Fruit fly (Drosophila melanogaster) whole organism, embryonic: ENCODE results near the gene eIF2Balpha.

Experiments
- Asciz ChIP-seq: fragments of 200-800 bp; sonication (Bioruptor generic); optimal IDR thresholded peaks from 2 replicates; lab custom pipeline; 2017; ENCODE audit warnings: missing biosample characterization, mild to moderate bottlenecking, missing genetic modification characterization, missing genetic modification reagents
- Atf3 ChIP-seq: fragments of 200-800 bp; sonication (Bioruptor generic); optimal IDR thresholded peaks from 3 replicates; lab custom pipeline; 2016; ENCODE audit warnings: missing biosample characterization, missing genetic modification characterization
- Bdp1 ChIP-seq: fragments of 200-800 bp; sonication (Bioruptor generic); optimal IDR thresholded peaks from 3 replicates; lab custom pipeline; 2016; ENCODE audit warnings: missing biosample characterization, missing genetic modification characterization
- CG11504 ChIP-seq: fragments of 200-800 bp; sonication (Bioruptor generic); optimal IDR thresholded peaks from 3 replicates; lab custom pipeline; 2019; ENCODE audit warnings: missing biosample characterization, mild to moderate bottlenecking, missing genetic modification characterization, moderate library complexity
- CG12391 ChIP-seq: fragments of 200-800 bp; sonication (Bioruptor generic); optimal IDR thresholded peaks from 3 replicates; lab custom pipeline; 2018; ENCODE audit warnings: missing biosample characterization, mild to moderate bottlenecking, missing genetic modification characterization, moderate library complexity
- CG12744 ChIP-seq: fragments of 200-800 bp; sonication (Bioruptor generic); optimal IDR thresholded peaks from 2 replicates; lab custom pipeline; 2016; ENCODE audit warnings: missing biosample characterization, missing genetic modification characterization
- CG13424 ChIP-seq: fragments of 200-800 bp; sonication (Bioruptor generic); optimal IDR thresholded peaks from 2 replicates; lab custom pipeline; 2019; ENCODE audit warnings: missing biosample characterization, mild to moderate bottlenecking, missing genetic modification characterization, moderate library complexity
- CG15479 ChIP-seq: fragments of 200-800 bp; sonication (Bioruptor generic); optimal IDR thresholded peaks from 3 replicates; lab custom pipeline; 2019; ENCODE audit warnings: missing biosample characterization, mild to moderate bottlenecking, missing genetic modification characterization, moderate library complexity
- CG16863 ChIP-seq: fragments of 200-800 bp; sonication (Bioruptor generic); optimal IDR thresholded peaks from 3 replicates; lab custom pipeline; 2016; ENCODE audit warnings: missing biosample characterization, missing genetic modification characterization
- CG17829 ChIP-seq: fragments of 200-800 bp; optimal IDR thresholded peaks from 2 replicates; lab custom pipeline; 2019; ENCODE audit warnings: missing biosample characterization, mild to moderate bottlenecking, missing genetic modification characterization, moderate library complexity
- CG18011 ChIP-seq: fragments of 200-800 bp; sonication (Bioruptor generic); optimal IDR thresholded peaks from 2 replicates; lab custom pipeline; 2017; ENCODE audit warnings: missing biosample characterization, missing genetic modification characterization, mild to moderate bottlenecking, moderate library complexity, missing genotype
- CG18619 ChIP-seq: fragments of 200-800 bp; sonication (Bioruptor generic); optimal IDR thresholded peaks from 3 replicates; lab custom pipeline; 2017; ENCODE audit warnings: missing biosample characterization, mild to moderate bottlenecking, missing genetic modification characterization
- CG2129 ChIP-seq: fragments of 200-800 bp; sonication (Bioruptor generic); IDR thresholded peaks from 2 replicates; pipeline ENCODE4 v1.3.6; 2022; ENCODE audit warnings: missing biosample characterization, missing genetic modification characterization; ENCODE audit not compliant: partially characterized antibody
- CG3163 ChIP-seq: fragments of 200-800 bp; sonication (Bioruptor generic); optimal IDR thresholded peaks from 3 replicates; lab custom pipeline; 2016; ENCODE audit warnings: missing biosample characterization, missing genetic modification characterization
- CG32772 ChIP-seq: fragments of 200-800 bp; sonication (Bioruptor generic); IDR thresholded peaks from 2 replicates; pipeline ENCODE4 v1.3.6; 2022; ENCODE audit warnings: missing biosample characterization, missing genetic modification characterization
- CG3281 ChIP-seq: fragments of 200-800 bp; sonication (Bioruptor generic); optimal IDR thresholded peaks from 3 replicates; lab custom pipeline; 2017; ENCODE audit warnings: missing biosample characterization, mild to moderate bottlenecking, missing genetic modification characterization
- CG34224 ChIP-seq: fragments of 200-800 bp; sonication (Bioruptor generic); IDR thresholded peaks from 3 replicates; pipeline ENCODE4 v1.3.6; 2022; ENCODE audit warnings: missing biosample characterization, missing genetic modification characterization; ENCODE audit not compliant: partially characterized antibody
- CG4424 ChIP-seq: fragments of 200-800 bp; sonication (Bioruptor generic); optimal IDR thresholded peaks from 3 replicates; lab custom pipeline; 2016; ENCODE audit warnings: missing biosample characterization, missing genetic modification characterization
- CG4707 ChIP-seq: fragments of 200-800 bp; sonication (Bioruptor generic); optimal IDR thresholded peaks from 2 replicates; lab custom pipeline; 2018; ENCODE audit warnings: missing biosample characterization, mild to moderate bottlenecking, missing genetic modification characterization, moderate library complexity
- CG7357 ChIP-seq: fragments of 200-800 bp; sonication (Bioruptor generic); IDR thresholded peaks from 3 replicates; pipeline ENCODE4 v1.3.6; 2022; ENCODE audit warnings: missing biosample characterization, missing genetic modification characterization
- CG7556 ChIP-seq: fragments of 200-800 bp; sonication (Bioruptor generic); optimal IDR thresholded peaks from 2 replicates; lab custom pipeline; 2017; ENCODE audit warnings: missing biosample characterization, mild to moderate bottlenecking, missing genetic modification characterization
- CG7928 ChIP-seq: fragments of 200-800 bp; sonication (Bioruptor generic); optimal IDR thresholded peaks from 2 replicates; lab custom pipeline; 2017; ENCODE audit warnings: missing biosample characterization, mild to moderate bottlenecking, missing genetic modification characterization
- CG8281 ChIP-seq: fragments of 200-800 bp; sonication (Bioruptor generic); optimal IDR thresholded peaks from 2 replicates; lab custom pipeline; 2018; ENCODE audit warnings: missing biosample characterization, mild to moderate bottlenecking, missing genetic modification characterization, moderate library complexity
- CG8924 ChIP-seq: fragments of 200-800 bp; optimal IDR thresholded peaks from 3 replicates; lab custom pipeline; 2019; ENCODE audit warnings: missing biosample characterization, mild to moderate bottlenecking, missing genetic modification characterization, moderate library complexity
- CG9876 ChIP-seq: fragments of 200-800 bp; sonication (Bioruptor generic); optimal IDR thresholded peaks from 2 replicates; lab custom pipeline; 2016; ENCODE audit warnings: missing biosample characterization, missing genetic modification characterization
- CG9932 ChIP-seq: fragments of 200-800 bp; sonication (Bioruptor generic); IDR thresholded peaks from 2 replicates; pipeline ENCODE4 v1.3.6; 2022; ENCODE audit warnings: missing biosample characterization, missing genetic modification characterization
- Dbx ChIP-seq: fragments of 200-800 bp; sonication (Bioruptor generic); IDR thresholded peaks from 3 replicates; pipeline ENCODE4 v1.3.6; 2022; ENCODE audit warnings: missing biosample characterization, missing genetic modification characterization
- Dref ChIP-seq: fragments of 200-800 bp; sonication (Bioruptor generic); IDR thresholded peaks from 2 replicates; pipeline ENCODE4 v1.3.6; 2022; ENCODE audit warnings: missing biosample characterization, missing genetic modification characterization
- H15 ChIP-seq: fragments of 200-800 bp; sonication (Bioruptor generic); IDR thresholded peaks from 3 replicates; pipeline ENCODE4 v1.3.6; 2022; ENCODE audit warnings: missing biosample characterization, missing genetic modification characterization
- HLH3B ChIP-seq: fragments of 200-800 bp; sonication (Bioruptor generic); IDR thresholded peaks from 2 replicates; pipeline ENCODE4 v1.3.6; 2022; ENCODE audit warnings: missing biosample characterization, missing genetic modification characterization
- Hey ChIP-seq: fragments of 200-800 bp; sonication (Bioruptor generic); optimal IDR thresholded peaks from 3 replicates; lab custom pipeline; 2018; ENCODE audit warnings: missing biosample characterization, mild to moderate bottlenecking, missing genetic modification characterization
- Hmr ChIP-seq: fragments of 200-800 bp; sonication (Bioruptor generic); optimal IDR thresholded peaks from 3 replicates; lab custom pipeline; 2017; ENCODE audit warnings: mild to moderate bottlenecking, missing biosample characterization, missing genetic modification reagents, missing genetic modification characterization
- Opbp ChIP-seq: fragments of 200-800 bp; sonication (Bioruptor generic); IDR thresholded peaks from 3 replicates; pipeline ENCODE4 v1.3.6; 2022; ENCODE audit warnings: missing biosample characterization, missing genetic modification characterization; ENCODE audit not compliant: partially characterized antibody
- Optix ChIP-seq: fragments of 200-800 bp; sonication (Bioruptor generic); IDR thresholded peaks from 3 replicates; pipeline ENCODE4 v1.3.6; 2022; ENCODE audit warnings: missing biosample characterization, missing genetic modification characterization
- Ravus ChIP-seq: fragments of 200-800 bp; sonication (Bioruptor generic); IDR thresholded peaks from 2 replicates; pipeline ENCODE4 v1.3.6; 2022; ENCODE audit warnings: missing biosample characterization, missing genetic modification characterization
- btn ChIP-seq: fragments of 200-800 bp; sonication (Bioruptor generic); optimal IDR thresholded peaks from 2 replicates; lab custom pipeline; 2016; ENCODE audit warnings: missing biosample characterization, missing genetic modification characterization
- crol ChIP-seq: fragments of 200-800 bp; sonication (Bioruptor generic); IDR thresholded peaks from 2 replicates; pipeline ENCODE4 v1.3.6; 2022; ENCODE audit warnings: missing biosample characterization, missing genetic modification characterization
- ewg ChIP-seq: fragments of 200-800 bp; sonication (Bioruptor generic); optimal IDR thresholded peaks from 3 replicates; lab custom pipeline; 2017; ENCODE audit warnings: mild to moderate bottlenecking, missing biosample characterization, missing genetic modification reagents, missing genetic modification characterization
- gfzf ChIP-seq: fragments of 200-800 bp; sonication (Bioruptor generic); optimal IDR thresholded peaks from 2 replicates; lab custom pipeline; 2016; ENCODE audit warnings: missing biosample characterization, mild to moderate bottlenecking, missing genetic modification characterization, moderate library complexity
- h ChIP-seq: fragments of >200 bp; optimal IDR thresholded peaks from 2 replicates; lab custom pipeline; 2017
- kay ChIP-seq: fragments of 200-800 bp; sonication (Bioruptor generic); optimal IDR thresholded peaks from 2 replicates; lab custom pipeline; 2016; ENCODE audit warnings: missing biosample characterization, missing genetic modification characterization
- ken ChIP-seq: fragments of 200-800 bp; sonication (Bioruptor generic); IDR thresholded peaks from 3 replicates; pipeline ENCODE4 v1.3.6; 2022; ENCODE audit warnings: missing biosample characterization, missing genetic modification characterization
- mirr ChIP-seq: fragments of 200-800 bp; sonication (Bioruptor generic); optimal IDR thresholded peaks from 3 replicates; lab custom pipeline; 2018; ENCODE audit warnings: missing biosample characterization, mild to moderate bottlenecking, missing genetic modification characterization
- nerfin-2 ChIP-seq: fragments of 200-800 bp; sonication (Bioruptor generic); IDR thresholded peaks from 2 replicates; pipeline ENCODE4 v1.3.6; 2022; ENCODE audit warnings: missing biosample characterization, missing genetic modification characterization; ENCODE audit not compliant: partially characterized antibody
- onecut ChIP-seq: fragments of 200-800 bp; sonication (Bioruptor generic); IDR thresholded peaks from 2 replicates; pipeline ENCODE4 v1.3.6; 2022; ENCODE audit warnings: missing biosample characterization, missing genetic modification characterization
- pan ChIP-seq, 4 experiments: fragments of >200 bp in 3 of 4; fragments of 200-800 bp in 1 of 4; sonication (Bioruptor generic) in 1 of 4; optimal IDR thresholded peaks in 3 of 4; IDR thresholded peaks in 1 of 4; 2 replicates each; pipeline versions ENCODE4 v1.3.6 to Lab custom; 2017 to 2022; ENCODE audit warnings: missing biosample characterization in 2 of 4, missing genetic modification characterization in 2 of 4, mixed read lengths in 1 of 4
- psq ChIP-seq: fragments of 200-800 bp; sonication (Bioruptor generic); optimal IDR thresholded peaks from 2 replicates; lab custom pipeline; 2017; ENCODE audit warnings: missing biosample characterization, missing genetic modification characterization
- unpg ChIP-seq: fragments of 200-800 bp; sonication (Bioruptor generic); optimal IDR thresholded peaks from 3 replicates; lab custom pipeline; 2018; ENCODE audit warnings: missing biosample characterization, mild to moderate bottlenecking, missing genetic modification characterization, moderate library complexity
- z ChIP-seq: fragments of 200-800 bp; sonication (Bioruptor generic); IDR thresholded peaks from 3 replicates; pipeline ENCODE4 v1.3.6; 2022; ENCODE audit warnings: missing biosample characterization, missing genetic modification characterization
- zfh2 ChIP-seq: fragments of 200-800 bp; sonication (Bioruptor generic); optimal IDR thresholded peaks from 2 replicates; lab custom pipeline; 2016; ENCODE audit warnings: missing biosample characterization, missing genetic modification characterization

Gene eIF2Balpha

dm6 chr3R:29983073-29983544 lies 47.4 kb upstream of the eIF2Balpha start, which contains the start of gene CG7896 (continued):
- TF ChIP-seq Hmr (GFP tag; lab: Kevin White, UChicago) (peak; percentile 67), crol (0 out of 2 replicates have a peak, but pooled peaks have one; percentile 28), ewg (GFP tag; lab: Kevin White, UChicago) (peak; percentile 39), CG16863 (GFP tag; lab: Kevin White, UChicago) (no peak), CG4707 (GFP tag; lab: Kevin White, UChicago) (no peak), Dbx (GFP tag; lab: Robert Waterston, UW) (peak; percentile 80), CG18619 (GFP tag; lab: Kevin White, UChicago) (peak; percentile 59), Dref (GFP tag; lab: Robert Waterston, UW) (no peak), CG13424 (tag; lab: Kevin White, UChicago) (peak; percentile 80), CG9876 (no peak), CG7556 (GFP tag; lab: Kevin White, UChicago) (peak; percentile 73), CG11504 (tag; lab: Kevin White, UChicago) (no peak), CG3163 (GFP tag; lab: Kevin White, UChicago) (no peak), Bdp1 (no peak), onecut (GFP tag; lab: Robert Waterston, UW) (peak; percentile 59), CG9932 (peak; percentile 83), CG18011 (GFP tag; lab: Kevin White, UChicago) (no peak), nerfin-2 (no peak), CG4424 (GFP tag; lab: Kevin White, UChicago) (peak; percentile 69), CG3281 (GFP tag; lab: Kevin White, UChicago) (peak; percentile 70), Ravus (GFP tag; lab: Robert Waterston, UW) (peak; percentile 16; the same call in 1 of the 2 replicates), btn (no peak), Opbp (GFP tag; lab: Robert Waterston, UW) (no peak; the same call in 2 of the 3 replicates), unpg (peak; percentile 58), h (lab: Kevin White, UChicago) (no peak), H15 (peak; percentile 55), CG17829 (peak; percentile 86), Asciz (peak; percentile 4), CG12391 (tag; lab: Kevin White, UChicago) (peak; percentile 65), CG12744 (GFP tag; lab: Kevin White, UChicago) (no peak), Optix (0 out of 3 replicates have a peak, but pooled peaks have one; percentile 30), CG8924 (tag; lab: Kevin White, UChicago) (peak; percentile 72), ken (GFP tag; lab: Robert Waterston, UW) (peak; percentile 82), CG2129 (GFP tag; lab: Robert Waterston, UW) (no peak), CG8281 (tag; lab: Kevin White, UChicago) (peak; percentile 29), Hey (tag; lab: Kevin White, UChicago) (no peak), gfzf (no peak), CG34224 (no peak), CG7928 (no peak), Atf3 (GFP tag; lab: Kevin White, UChicago) (no peak), z (GFP tag; lab: Robert Waterston, UW) (no peak), mirr (GFP tag; lab: Kevin White, UChicago) (peak; percentile 22), CG15479 (no peak), pan (optimal IDR thresholded peaks at IDR 0.05; lab: Kevin White, UChicago) (no peak), pan (GFP tag; optimal IDR thresholded peaks at IDR 0.05 in 1 of 2, IDR thresholded peaks at IDR 0.05 in 1 of 2) (peak in 1 of 2 experiments; percentile 80), zfh2 (GFP tag; lab: Kevin White, UChicago) (peak; percentile 28), HLH3B (GFP tag; lab: Robert Waterston, UW) (peak; percentile 76), CG7357 (GFP tag; lab: Robert Waterston, UW) (peak; percentile 80), psq (GFP tag; lab: Kevin White, UChicago) (peak; percentile 4), kay (GFP tag; lab: Kevin White, UChicago) (no peak), CG32772 (peak; percentile 78)
